Worm (Caenorhabditis elegans) whole organism, L3 larva: ENCODE results near the gene srz-16.

ENCODE experiments used
- ceh-82 ChIP-seq: fragments of 150-350 bp; optimal IDR thresholded peaks from 2 replicates; lab custom pipeline; 2014; ENCODE audit warnings: missing biosample characterization, missing genetic modification characterization
- ceh-9 ChIP-seq: sonication (generic microtip); optimal IDR thresholded peaks from 2 replicates; lab custom pipeline; 2018; ENCODE audit warnings: missing biosample characterization, missing genetic modification characterization
- elt-3 ChIP-seq, 3 experiments: fragments of 150-350 bp in 1 of 3; sonication (generic microtip) in 2 of 3; optimal IDR thresholded peaks; 2 replicates in 2 of 3; 4 replicates in 1 of 3; lab custom pipeline; 2014 to 2017; ENCODE audit warnings: missing biosample characterization in 3 of 3, missing genetic modification characterization in 3 of 3
- fos-1 ChIP-seq: fragments of 150-350 bp; optimal IDR thresholded peaks from 2 replicates; lab custom pipeline; 2014; ENCODE audit warnings: missing biosample characterization, missing genetic modification characterization
- nhr-12 ChIP-seq: fragments of 150-350 bp; optimal IDR thresholded peaks from 2 replicates; lab custom pipeline; 2014; ENCODE audit warnings: missing biosample characterization, missing genetic modification characterization
- nhr-43 ChIP-seq: sonication (generic microtip); optimal IDR thresholded peaks from 2 replicates; lab custom pipeline; 2016; ENCODE audit warnings: mild to moderate bottlenecking, missing genetic modification characterization, missing compliant biosample characterization; ENCODE audit not compliant: poor library complexity, severe bottlenecking
- nhr-77 ChIP-seq: fragments of 150-350 bp; optimal IDR thresholded peaks from 2 replicates; lab custom pipeline; 2014; ENCODE audit warnings: missing biosample characterization, missing genetic modification characterization

Gene srz-16

ce11 chrV:20135247-20135646 lies 51.2 kb downstream of the srz-16 start, which contains the start of gene Y113G7A.22:
Gene Y113G7A.22, minus strand, starts transcription at chrV:20135347.
- TF ChIP-seq fos-1 (tag; lab: Kevin White, UChicago) (no peak), ceh-9 (tag; lab: Kevin White, UChicago) (no peak), elt-3 (tag; optimal IDR thresholded peaks at IDR 0.05; lab: Kevin White, UChicago) (no peak)

- no peak for TF ChIP-seq ceh-82
- no peak for TF ChIP-seq nhr-43 (tag; lab: Kevin White, UChicago)
- no peak for TF ChIP-seq nhr-12 (tag; lab: Kevin White, UChicago)
- no peak for TF ChIP-seq nhr-77 (tag; lab: Kevin White, UChicago)
Observed at ce11 chrV:20134797-20135196, 51.7 kb downstream of the srz-16 start.
